Worm (Caenorhabditis elegans): Measurements from ENCODE around the gene C09B8.8.

The C09B8.8 gene

ce11 chrX:6041995-6042481 is 26.7 kb downstream of the C09B8.8 start (continued):
- TF ChIP-seq mxl-2 (GFP tag; conservative IDR thresholded peaks at IDR 0.05), result no peak
- no peak for TF ChIP-seq zag-1 (tag; optimal IDR thresholded peaks at IDR 0.05)
- peak; percentile 62 for TF ChIP-seq nhr-6 (tag; optimal IDR thresholded peaks at IDR 0.05)
- TF ChIP-seq nhr-77 (tag; optimal IDR thresholded peaks at IDR 0.05), result peak; percentile 74
- TF ChIP-seq ceh-20 (GFP tag; IDR thresholded peaks at IDR 0.05), result 0 out of 2 replicates have a peak, but pooled peaks have one; percentile 24
- no peak for TF ChIP-seq vab-7 (GFP tag; IDR thresholded peaks at IDR 0.05)
- TF ChIP-seq unc-62 (GFP tag; optimal IDR thresholded peaks at IDR 0.05 in 1 of 2), result peak in 1 of 2 experiments; percentile 10
- TF ChIP-seq unc-62 (tag; optimal IDR thresholded peaks at IDR 0.05), result no peak
- no peak for TF ChIP-seq zip-2 (tag; optimal IDR thresholded peaks at IDR 0.05)
- no peak for TF ChIP-seq egl-43 (GFP tag; IDR thresholded peaks at IDR 0.05)
- peak; percentile 72 for TF ChIP-seq nhr-11 (tag; optimal IDR thresholded peaks at IDR 0.05)
- TF ChIP-seq T26A8.4 (GFP tag; IDR thresholded peaks at IDR 0.05), result no peak
- peak; percentile 41 for TF ChIP-seq nhr-102 (tag; optimal IDR thresholded peaks at IDR 0.05)
- TF ChIP-seq tra-1 (GFP tag; IDR thresholded peaks at IDR 0.05), result 0 out of 2 replicates have a peak, but pooled peaks have one; percentile 47
- no peak for TF ChIP-seq lim-7 (GFP tag; IDR thresholded peaks at IDR 0.05)
- TF ChIP-seq dve-1 (tag; optimal IDR thresholded peaks at IDR 0.05; ENCODE audit: insufficient read depth), result peak; percentile 85
- no peak for TF ChIP-seq ceh-44 (GFP tag; IDR thresholded peaks at IDR 0.05)
- TF ChIP-seq aly-2 (tag; optimal IDR thresholded peaks at IDR 0.05), result no peak
- no peak for TF ChIP-seq F37D6.2 (tag; optimal IDR thresholded peaks at IDR 0.05)
- TF ChIP-seq hlh-11 (tag; optimal IDR thresholded peaks at IDR 0.05), result peak; percentile 94

ce11 chrX:6043283-6043682 is 28.0 kb downstream of the C09B8.8 start:
- peak; percentile 45 for TF ChIP-seq nhr-6 (tag; optimal IDR thresholded peaks at IDR 0.05)
- peak; percentile 58 for TF ChIP-seq nhr-28 (tag; optimal IDR thresholded peaks at IDR 0.05)
- TF ChIP-seq nhr-77 (tag; optimal IDR thresholded peaks at IDR 0.05), result no peak
- TF ChIP-seq zag-1 (tag; optimal IDR thresholded peaks at IDR 0.05), result no peak
- no peak for TF ChIP-seq zip-2 (tag; optimal IDR thresholded peaks at IDR 0.05)
- peak; percentile 86 for TF ChIP-seq aha-1 (tag)
- no peak for TF ChIP-seq ctbp-1 (GFP tag; IDR thresholded peaks at IDR 0.05)
- no peak for TF ChIP-seq daf-12 (tag; optimal IDR thresholded peaks at IDR 0.05)
- TF ChIP-seq lin-1 (GFP tag; IDR thresholded peaks at IDR 0.05), result no peak
- no peak for TF ChIP-seq daf-16 (GFP tag; optimal IDR thresholded peaks at IDR 0.05)
- TF ChIP-seq daf-16 (tag; optimal IDR thresholded peaks at IDR 0.05), result peak; percentile 74
- no peak for TF ChIP-seq D1046.2 (GFP tag; IDR thresholded peaks at IDR 0.05)
- TF ChIP-seq unc-62 (GFP tag; optimal IDR thresholded peaks at IDR 0.05 in 1 of 2), result peak in 1 of 2 experiments; percentile 57
- TF ChIP-seq unc-62 (tag; optimal IDR thresholded peaks at IDR 0.05), result no peak
- no peak for TF ChIP-seq skn-1 (tag; optimal IDR thresholded peaks at IDR 0.05)

- no peak for TF ChIP-seq snpc-1.2 (GFP tag; IDR thresholded peaks at IDR 0.05)
- no peak for TF ChIP-seq nhr-6 (tag; optimal IDR thresholded peaks at IDR 0.05)
- TF ChIP-seq pha-4 (GFP tag; IDR thresholded peaks at IDR 0.05), result no peak
- no peak for TF ChIP-seq pha-4 (tag; optimal IDR thresholded peaks at IDR 0.05)
- TF ChIP-seq Y48G9A.11 (GFP tag; IDR thresholded peaks at IDR 0.05), result no peak
- no peak for TF ChIP-seq nhr-41 (GFP tag; IDR thresholded peaks at IDR 0.05)
- no peak for TF ChIP-seq F49E8.2 (tag; optimal IDR thresholded peaks at IDR 0.05; ENCODE audit: borderline replicate concordance)
- no peak for TF ChIP-seq ztf-11 (tag; optimal IDR thresholded peaks at IDR 0.05)
- TF ChIP-seq cey-2 (tag; optimal IDR thresholded peaks at IDR 0.05; ENCODE audit: borderline replicate concordance, insufficient read depth), result no peak
- TF ChIP-seq duxl-1 (tag; optimal IDR thresholded peaks at IDR 0.05; ENCODE audit: poor library complexity), result no peak
Measured at ce11 chrX:6048508-6048907, 33.2 kb downstream of the C09B8.8 start, which contains the start of gene pak-1. Gene pak-1, minus strand, starts transcription at chrX:6048608.

Measured in whole organism, L4 larva.